Worm (Caenorhabditis elegans): ENCODE results near the gene unc-45.

unc-45 gene

ce11 chrIII:502583-502982, 11.2 kb downstream of the unc-45 start (continued):
- TF ChIP-seq lsy-27 (tag; optimal IDR thresholded peaks at IDR 0.05; ENCODE audit: borderline replicate concordance, insufficient read depth), result peak; percentile 85
- peak; percentile 99 for TF ChIP-seq tbp1 (GFP tag; optimal IDR thresholded peaks at IDR 0.05)
- TF ChIP-seq athp-1 (tag; optimal IDR thresholded peaks at IDR 0.05), result peak; percentile 78
- TF ChIP-seq ekl-4 (GFP tag; IDR thresholded peaks at IDR 0.05), result peak; percentile 90
- peak; percentile 74 for TF ChIP-seq snpc-4 (GFP tag; optimal IDR thresholded peaks at IDR 0.05)
- peak; percentile 43 to 88 (median 60) for TF ChIP-seq snpc-4 (tag; optimal IDR thresholded peaks at IDR 0.05)
- TF ChIP-seq chd-7 (tag; optimal IDR thresholded peaks at IDR 0.05), result peak; percentile 92
- peak; percentile 87 for TF ChIP-seq rcor-1 (GFP tag; IDR thresholded peaks at IDR 0.05)
- TF ChIP-seq nhr-27 (tag; optimal IDR thresholded peaks at IDR 0.05), result peak; percentile 94
- TF ChIP-seq madf-3 (GFP tag; IDR thresholded peaks at IDR 0.05), result no peak
- peak in 1 of 3 experiments; percentile 80 for TF ChIP-seq lin-35 (GFP tag; optimal IDR thresholded peaks at IDR 0.05)
- peak; percentile 62 for TF ChIP-seq snpc-1.1 (tag; optimal IDR thresholded peaks at IDR 0.05; ENCODE audit: insufficient read depth)
- peak; percentile 81; the same call in 1 of the 2 replicates for TF ChIP-seq ztf-6 (GFP tag; IDR thresholded peaks at IDR 0.05)
- TF ChIP-seq lag-1 (GFP tag; IDR thresholded peaks at IDR 0.05), result 0 out of 2 replicates have a peak, but pooled peaks have one; percentile 11
- peak; percentile 89 for TF ChIP-seq unc-130 (GFP tag; optimal IDR thresholded peaks at IDR 0.05)
- peak; percentile 63 for TF ChIP-seq nhr-80 (tag; optimal IDR thresholded peaks at IDR 0.05)
- TF ChIP-seq efl-1 (GFP tag; optimal IDR thresholded peaks at IDR 0.05), result no peak
- 0 out of 2 replicates have a peak, but pooled peaks have one; percentile 8 for TF ChIP-seq Y53F4B.3 (GFP tag; IDR thresholded peaks at IDR 0.05)
- peak; percentile 80 for TF ChIP-seq ztf-18 (tag; optimal IDR thresholded peaks at IDR 0.05)
- TF ChIP-seq F39B2.1 (GFP tag; IDR thresholded peaks at IDR 0.05), result no peak
- TF ChIP-seq ceh-79 (tag; optimal IDR thresholded peaks at IDR 0.05), result peak; percentile 92
- TF ChIP-seq nhr-179 (tag; optimal IDR thresholded peaks at IDR 0.05), result peak; percentile 56
- peak; percentile 74 for TF ChIP-seq snpc-1.3 (tag; optimal IDR thresholded peaks at IDR 0.05; ENCODE audit: insufficient read depth)
- peak; percentile 68 for TF ChIP-seq hmg-1.2 (GFP tag; IDR thresholded peaks at IDR 0.05)
- TF ChIP-seq madf-8 (GFP tag; conservative IDR thresholded peaks at IDR 0.05), result 0 out of 2 replicates have a peak, but pooled peaks have one; percentile 22
- peak; percentile 63; the same call in 1 of the 2 replicates for TF ChIP-seq ceh-40 (GFP tag; IDR thresholded peaks at IDR 0.05)
- peak; percentile 73; the same call in 1 of the 2 replicates for TF ChIP-seq cebp-2 (GFP tag; IDR thresholded peaks at IDR 0.05)
- TF ChIP-seq nfya-1 (tag; optimal IDR thresholded peaks at IDR 0.05; ENCODE audit: borderline replicate concordance, insufficient read depth), result no peak
- peak; percentile 95 for TF ChIP-seq ztf-25 (GFP tag; IDR thresholded peaks at IDR 0.05)
- TF ChIP-seq zfh-2 (GFP tag; conservative IDR thresholded peaks at IDR 0.05), result peak; percentile 70; the same call in 1 of the 2 replicates
- peak; percentile 50 for TF ChIP-seq F49E8.2 (tag; optimal IDR thresholded peaks at IDR 0.05; ENCODE audit: insufficient read depth)
- peak; percentile 88 for TF ChIP-seq lin-40 (tag; optimal IDR thresholded peaks at IDR 0.05)
- 0 out of 2 replicates have a peak, but pooled peaks have one; percentile 51 for TF ChIP-seq aptf-2 (GFP tag; conservative IDR thresholded peaks at IDR 0.05)
- peak; percentile 82; the same call in 1 of the 2 replicates for TF ChIP-seq Y53G8AR.9 (GFP tag; conservative IDR thresholded peaks at IDR 0.05)
- TF ChIP-seq cebp-1 (GFP tag; IDR thresholded peaks at IDR 0.05), result peak; percentile 45; the same call in 1 of the 2 replicates
- TF ChIP-seq cebp-1 (tag; optimal IDR thresholded peaks at IDR 0.05), result peak; percentile 84
- TF ChIP-seq nhr-120 (GFP tag; IDR thresholded peaks at IDR 0.05), result 0 out of 2 replicates have a peak, but pooled peaks have one; percentile 78
- TF ChIP-seq F10E7.11 (tag; optimal IDR thresholded peaks at IDR 0.05), result peak; percentile 54
- TF ChIP-seq F52B5.7 (tag; optimal IDR thresholded peaks at IDR 0.05), result peak; percentile 96
- peak; percentile 94 for TF ChIP-seq die-1 (tag; optimal IDR thresholded peaks at IDR 0.05)
- TF ChIP-seq dox-1 (GFP tag; IDR thresholded peaks at IDR 0.05), result peak; percentile 92; the same call in 1 of the 2 replicates
- peak; percentile 53 for TF ChIP-seq lsl-1 (GFP tag; optimal IDR thresholded peaks at IDR 0.05)
- peak; percentile 67 for TF ChIP-seq ztf-22 (GFP tag; optimal IDR thresholded peaks at IDR 0.05)
- TF ChIP-seq F57A8.1 (GFP tag; optimal IDR thresholded peaks at IDR 0.05), result peak; percentile 77
- TF ChIP-seq rpc-1 (optimal IDR thresholded peaks at IDR 0.05), result peak; percentile 98
- peak; percentile 96 for TF ChIP-seq rpc-1 (tag; optimal IDR thresholded peaks at IDR 0.05)
- peak; percentile 93 for TF ChIP-seq lin-26 (GFP tag; IDR thresholded peaks at IDR 0.05)
